Worm (Caenorhabditis elegans) whole organism, midembryonic: Measurements from ENCODE around the gene F11D11.21.

Experiments
- T22C8.4 ChIP-seq: fragments of 200-800 bp; sonication (Bioruptor generic); IDR thresholded peaks from 2 replicates; pipeline ENCODE4 v1.3.6; 2022; ENCODE audit warnings: missing genetic modification characterization, missing compliant biosample characterization
- klf-2 ChIP-seq: fragments of 200-800 bp; sonication (Bioruptor generic); conservative IDR thresholded peaks from 2 replicates; pipeline ENCODE4 v1.3.6; 2022; ENCODE audit warnings: missing genetic modification reagents, missing genetic modification characterization, missing compliant biosample characterization
- tab-1 ChIP-seq: fragments of 200-800 bp; sonication (Bioruptor generic); IDR thresholded peaks from 2 replicates; pipeline ENCODE4 v1.3.6; 2022; ENCODE audit warnings: missing genetic modification characterization, missing compliant biosample characterization
- ztf-23 ChIP-seq: fragments of 200-800 bp; sonication (Bioruptor generic); IDR thresholded peaks from 2 replicates; pipeline ENCODE4 v1.3.6; 2022; ENCODE audit warnings: missing genetic modification reagents, missing genetic modification characterization, missing compliant biosample characterization
- ztf-29 ChIP-seq: fragments of 200-800 bp; sonication (Bioruptor generic); IDR thresholded peaks from 2 replicates; pipeline ENCODE4 v1.3.6; 2022; ENCODE audit warnings: missing genetic modification reagents, missing genetic modification characterization, missing compliant biosample characterization

DNA sequence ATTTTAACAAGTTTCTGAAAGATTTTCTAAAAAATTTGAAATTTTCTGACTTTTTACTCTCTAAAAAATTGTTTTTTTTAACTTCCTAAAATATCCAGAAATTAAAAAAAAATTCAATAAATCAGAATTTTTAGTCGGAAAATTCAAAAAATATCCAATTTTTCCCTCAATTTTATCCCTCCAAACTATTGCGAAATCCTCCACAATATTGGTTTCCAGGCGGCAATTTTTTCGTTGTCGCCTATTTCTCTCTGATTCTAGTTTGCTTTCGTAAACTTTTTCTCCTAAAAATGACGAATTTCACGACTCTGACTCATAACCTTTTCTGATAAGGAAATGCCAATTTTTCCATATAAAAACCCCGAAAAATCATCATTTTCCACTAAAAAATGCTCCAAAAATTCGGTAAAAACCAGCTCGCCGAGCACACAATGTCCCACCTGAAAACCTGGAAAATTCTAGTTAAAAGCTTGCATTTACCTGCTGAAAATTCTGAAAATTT is 37.1 kb upstream of the F11D11.21 start, which contains the start of gene Y17D7B.2:
- TF ChIP-seq klf-2 (GFP tag; lab: Robert Waterston, UW) = no peak
- TF ChIP-seq tab-1 (GFP tag; lab: Robert Waterston, UW) = no peak
- TF ChIP-seq ztf-23 (GFP tag; lab: Robert Waterston, UW) = no peak
- TF ChIP-seq ztf-29 (GFP tag; lab: Robert Waterston, UW) = no peak
- no peak for TF ChIP-seq T22C8.4
